Worm (Caenorhabditis elegans) whole organism, dauer: ENCODE measurements around the gene Y43F4A.1.

Experiments used
- unc-62 ChIP-seq: sonication (generic microtip); optimal IDR thresholded peaks from 2 replicates; lab custom pipeline; 2017; ENCODE audit warnings: missing biosample characterization, missing genetic modification reagents, missing genetic modification characterization

Gene Y43F4A.1

ce11 chrIII:13246265-13246664, 23.4 kb downstream of the Y43F4A.1 start, which contains the start of gene anoh-1:
Gene anoh-1, plus strand, starts transcription at chrIII:13246565.
- TF ChIP-seq unc-62 (GFP tag; lab: Kevin White, UChicago), result no peak

DNA sequence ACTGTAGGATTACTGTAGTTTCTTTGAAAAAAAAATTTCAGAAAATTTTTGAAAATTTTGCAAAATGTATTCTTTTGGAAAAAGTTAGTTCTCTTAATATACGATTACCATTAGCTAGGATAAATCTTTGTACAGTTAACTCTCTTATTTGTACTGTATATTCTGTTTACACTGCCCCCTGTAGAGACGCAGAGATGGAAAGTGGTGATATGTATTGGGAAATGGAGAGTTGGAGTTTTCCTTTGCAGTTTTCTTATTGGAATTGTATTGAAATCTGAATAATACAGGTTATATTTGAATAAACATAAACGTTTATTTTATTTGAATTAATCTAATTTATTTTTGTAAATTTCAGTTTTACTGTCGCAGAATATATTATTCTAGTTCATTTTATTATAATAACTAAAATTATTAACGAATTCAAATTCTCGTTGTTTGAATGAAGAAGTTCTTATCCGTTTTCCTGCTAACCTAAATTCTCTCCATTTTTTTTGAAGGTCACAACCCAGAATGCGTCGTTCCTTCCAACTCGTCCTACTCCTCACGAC, 31.4 kb downstream of the Y43F4A.1 start, which contains the start of gene F56A8.9:
Gene F56A8.9 (plus strand): TSS at position 498 of the 548 bp plus-strand sequence.
- no peak for TF ChIP-seq unc-62 (GFP tag; lab: Kevin White, UChicago)

DNA sequence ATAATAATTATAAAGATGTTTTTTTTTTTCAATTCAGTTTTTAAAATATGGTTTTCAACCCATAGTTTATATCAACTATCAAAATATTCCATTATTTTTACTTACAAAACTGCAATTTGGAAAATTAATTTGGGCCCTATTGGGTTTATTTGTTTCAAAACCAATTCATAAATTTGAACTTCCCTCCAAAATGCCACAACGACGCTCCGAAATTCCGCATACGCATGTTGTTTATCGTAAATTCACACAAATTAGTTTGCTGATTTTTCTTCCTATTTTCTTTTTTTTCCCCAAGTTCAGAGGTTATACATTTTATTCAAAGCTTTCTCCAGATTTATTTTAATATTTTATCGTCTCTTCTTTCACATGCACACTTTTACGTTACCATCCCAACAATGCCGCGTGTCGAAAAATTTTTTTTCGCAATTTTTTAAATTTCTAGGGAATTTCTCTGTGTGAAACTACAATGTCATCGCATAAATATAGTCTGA, 33.6 kb downstream of the Y43F4A.1 start, which contains the start of gene F56A8.3:
Gene F56A8.3 (plus strand): TSS at position 441 of the 491 bp plus-strand sequence.
- TF ChIP-seq unc-62 (GFP tag; lab: Kevin White, UChicago), result no peak

- TF ChIP-seq unc-62 (GFP tag; lab: Kevin White, UChicago), result no peak
Observed at ce11 chrIII:13258163-13258562, 35.3 kb downstream of the Y43F4A.1 start.

DNA sequence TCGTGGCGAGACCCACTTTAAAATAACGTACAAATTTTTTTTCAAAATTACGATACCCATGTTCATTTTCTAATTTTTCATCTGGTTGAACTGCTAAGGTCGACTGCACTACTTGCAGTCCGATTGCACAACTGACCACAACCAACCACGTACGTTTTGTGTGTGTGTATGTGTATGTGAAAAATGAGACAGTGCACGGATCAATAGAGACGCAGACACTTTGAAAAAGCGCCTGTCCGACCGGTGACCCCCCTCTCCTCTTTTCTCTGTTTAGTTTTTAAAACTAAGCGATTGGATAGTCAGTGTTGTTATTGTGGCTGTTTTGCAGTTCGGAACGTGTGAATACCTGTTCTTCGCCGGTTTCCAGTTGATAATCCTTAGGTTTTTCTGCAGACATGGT, 35.9 kb downstream of the Y43F4A.1 start:
- TF ChIP-seq unc-62 (GFP tag; lab: Kevin White, UChicago), result no peak

DNA sequence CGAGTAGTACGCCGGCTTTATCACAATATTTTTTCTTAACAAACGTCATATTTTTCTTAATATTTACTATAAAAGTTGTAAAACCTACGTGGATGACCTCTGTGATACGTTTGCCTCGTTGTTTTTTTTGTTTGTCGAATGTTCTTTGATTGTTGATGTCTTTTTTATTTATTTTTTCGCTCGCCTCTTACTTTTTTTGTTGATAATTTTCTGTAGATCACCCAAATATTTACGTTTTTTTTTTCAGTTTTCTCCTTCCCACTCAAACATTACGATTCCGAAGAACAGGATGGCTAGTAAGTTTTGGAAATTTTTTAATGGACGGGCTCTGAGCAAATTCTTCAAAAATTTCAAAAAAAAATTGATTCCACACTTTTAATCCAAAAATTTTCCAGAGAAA, 37.5 kb downstream of the Y43F4A.1 start:
- no peak for TF ChIP-seq unc-62 (GFP tag; lab: Kevin White, UChicago)

ce11 chrIII:13262987-13263386, 40.1 kb downstream of the Y43F4A.1 start, which contains the start of gene F56A8.4:
Gene F56A8.4, plus strand, starts transcription at chrIII:13263287.
- TF ChIP-seq unc-62 (GFP tag; lab: Kevin White, UChicago), result no peak

- TF ChIP-seq unc-62 (GFP tag; lab: Kevin White, UChicago), result no peak
Observed at ce11 chrIII:13265566-13265965, 42.7 kb downstream of the Y43F4A.1 start, which contains the start of gene F56A8.5. Gene F56A8.5, plus strand, starts transcription at chrIII:13265866.

DNA sequence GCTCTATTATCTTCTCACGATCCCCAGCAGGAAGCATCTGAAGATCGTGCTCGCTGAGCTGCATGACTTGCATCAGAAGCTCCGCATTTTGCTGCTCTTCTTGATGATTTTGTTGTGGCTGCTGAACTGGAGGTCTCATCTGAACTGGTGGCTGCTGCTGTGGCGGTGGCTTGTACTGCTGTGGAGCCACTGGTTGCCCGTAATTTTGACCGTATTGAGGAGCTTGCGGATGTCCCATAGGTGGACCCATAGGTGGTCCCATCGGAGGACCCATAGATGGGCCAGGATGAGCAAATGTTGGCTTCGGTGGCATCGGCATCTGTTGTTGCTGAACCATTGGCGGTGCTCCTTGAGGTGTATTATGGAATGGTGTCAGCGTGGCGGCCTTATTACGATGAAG, 44.2 kb downstream of the Y43F4A.1 start:
- TF ChIP-seq unc-62 (GFP tag; lab: Kevin White, UChicago), result no peak

DNA sequence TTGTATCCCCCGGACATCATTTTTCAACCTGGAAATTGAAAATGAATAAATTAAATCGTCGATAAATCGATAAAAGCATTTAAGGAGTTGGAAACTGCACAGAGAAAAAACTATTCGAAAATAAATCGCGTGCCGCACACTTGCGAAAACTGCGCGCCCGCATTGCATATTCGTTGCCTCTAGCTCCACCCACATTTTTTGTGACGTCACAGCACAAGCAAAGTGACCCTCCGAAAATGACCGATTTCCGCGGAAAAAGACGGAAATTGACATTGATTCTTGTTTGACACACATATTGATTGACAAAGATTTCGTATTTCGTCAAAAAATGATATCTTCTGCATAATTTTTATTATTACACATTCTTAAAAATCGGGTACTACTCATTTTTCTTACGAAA, 46.0 kb downstream of the Y43F4A.1 start, which contains the start of gene cpf-2:
Gene cpf-2 (minus strand): TSS at position 28 of the 400 bp plus-strand sequence.
- TF ChIP-seq unc-62 (GFP tag; lab: Kevin White, UChicago), result no peak

ce11 chrIII:13270896-13271295, 48.0 kb downstream of the Y43F4A.1 start:
- no peak for TF ChIP-seq unc-62 (GFP tag; lab: Kevin White, UChicago)

DNA sequence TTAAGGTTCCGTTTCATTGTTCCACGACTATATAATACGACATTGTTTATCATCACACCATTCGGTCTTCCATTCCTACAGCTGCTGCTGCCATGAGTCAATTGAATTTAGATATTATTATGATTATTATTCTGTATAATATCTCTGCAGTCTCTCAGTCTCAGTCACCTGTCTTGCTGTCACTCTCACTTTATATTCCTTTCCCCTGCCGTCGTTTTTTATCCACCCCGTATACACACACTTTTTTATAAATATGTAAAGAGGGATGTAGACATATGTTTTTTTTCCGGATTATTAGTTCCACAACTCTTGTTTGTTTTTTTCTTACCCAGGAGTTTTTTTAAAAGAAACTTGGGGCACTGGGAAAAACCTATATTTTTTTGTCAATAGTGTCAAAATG, 49.4 kb downstream of the Y43F4A.1 start:
- no peak for TF ChIP-seq unc-62 (GFP tag; lab: Kevin White, UChicago)

ce11 chrIII:13272788-13273187, 49.9 kb downstream of the Y43F4A.1 start:
- no peak for TF ChIP-seq unc-62 (GFP tag; lab: Kevin White, UChicago)

ce11 chrIII:13275784-13276183, 52.9 kb downstream of the Y43F4A.1 start:
- TF ChIP-seq unc-62 (GFP tag; lab: Kevin White, UChicago), result no peak

DNA sequence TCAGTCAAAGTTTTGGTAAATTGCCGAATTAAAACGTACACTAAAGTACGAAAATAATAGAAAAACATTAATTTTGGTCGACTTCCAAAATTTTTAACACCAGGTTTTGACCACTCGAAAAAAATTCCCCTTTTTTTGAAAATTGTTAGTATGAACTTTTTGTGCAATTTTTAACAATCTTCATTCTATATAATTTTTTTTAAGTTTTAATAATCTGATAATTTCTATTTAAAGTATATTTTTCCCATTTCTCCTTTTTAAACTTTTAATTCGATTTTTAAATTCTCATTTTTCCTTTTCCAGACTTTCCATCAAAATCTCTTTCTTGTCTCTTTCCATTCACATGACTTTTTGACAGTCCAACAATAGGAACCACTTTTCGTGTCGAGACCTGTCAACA, 54.1 kb downstream of the Y43F4A.1 start, which contains the start of gene unc-64:
Gene unc-64 (plus strand): TSS at position 301 of the 400 bp plus-strand sequence.
- TF ChIP-seq unc-62 (GFP tag; lab: Kevin White, UChicago), result no peak

ce11 chrIII:13277881-13278500, 55.1 kb downstream of the Y43F4A.1 start:
- no peak for TF ChIP-seq unc-62 (GFP tag; lab: Kevin White, UChicago)
